Fruit fly (Drosophila melanogaster): ENCODE results near the gene CG15362.

DNA sequence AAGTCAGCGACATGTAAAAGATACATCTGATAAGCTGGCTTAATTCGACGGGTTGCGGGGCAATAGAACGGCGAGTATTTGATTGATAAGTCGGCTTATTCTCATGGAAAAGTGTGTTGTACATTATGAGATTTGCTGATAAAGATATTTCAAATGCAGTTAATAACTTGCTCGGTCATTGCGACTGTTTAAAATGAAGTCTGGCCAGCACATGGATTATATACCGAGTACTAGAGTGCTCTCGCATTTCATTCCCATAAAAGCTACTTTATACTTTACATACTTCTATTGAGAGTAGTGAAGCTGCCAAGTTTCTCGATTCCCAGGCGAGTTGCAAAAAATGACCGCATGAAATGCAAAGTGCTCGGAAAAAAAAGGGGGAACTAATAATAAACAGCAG lies 13.1 kb upstream of the CG15362 start:
- no peak for TF ChIP-seq CG8478 (optimal IDR thresholded peaks at IDR 0.05)
- TF ChIP-seq CTCF (optimal IDR thresholded peaks at IDR 0.05), result no peak
